Worm (Caenorhabditis elegans) whole organism, L4/young adult: Measurements from ENCODE around the gene K06H7.8.

Experiments used
- W03F9.2 ChIP-seq: fragments of 150-350 bp; optimal IDR thresholded peaks from 2 replicates; lab custom pipeline; 2014; ENCODE audit warnings: missing biosample characterization, missing genetic modification characterization
- him-1 ChIP-seq: sonication (generic microtip); optimal IDR thresholded peaks from 2 replicates; lab custom pipeline; 2016; ENCODE audit warnings: missing genotype, missing genetic modification reagents, missing genetic modification characterization, missing compliant biosample characterization

DNA sequence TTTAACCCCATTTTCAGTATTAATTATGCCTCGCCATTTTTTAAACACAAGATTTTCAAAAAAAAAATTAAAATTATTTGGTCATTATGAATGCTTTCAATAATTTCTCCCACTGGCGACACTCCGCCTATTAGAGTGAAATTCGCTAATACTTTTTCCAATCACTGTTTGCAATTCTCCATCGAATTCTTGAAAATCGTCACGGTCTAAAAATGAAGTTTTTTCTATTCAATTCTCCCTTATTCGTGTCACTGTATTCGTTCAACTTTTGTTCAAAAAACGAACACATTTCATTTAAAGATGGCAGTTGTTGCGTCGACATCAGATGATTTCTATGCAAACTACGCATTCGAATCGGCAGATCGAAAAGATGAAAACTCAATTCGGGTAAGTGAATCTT lies 10.5 kb upstream of the K06H7.8 start, which contains the start of gene C14B9.3:
- no peak for TF ChIP-seq him-1 (tag; lab: Kevin White, UChicago)
- no peak for TF ChIP-seq W03F9.2 (tag; lab: Kevin White, UChicago)
